Worm (Caenorhabditis elegans): Measurements from ENCODE around the gene fbxa-218.

The fbxa-218 gene

DNA sequence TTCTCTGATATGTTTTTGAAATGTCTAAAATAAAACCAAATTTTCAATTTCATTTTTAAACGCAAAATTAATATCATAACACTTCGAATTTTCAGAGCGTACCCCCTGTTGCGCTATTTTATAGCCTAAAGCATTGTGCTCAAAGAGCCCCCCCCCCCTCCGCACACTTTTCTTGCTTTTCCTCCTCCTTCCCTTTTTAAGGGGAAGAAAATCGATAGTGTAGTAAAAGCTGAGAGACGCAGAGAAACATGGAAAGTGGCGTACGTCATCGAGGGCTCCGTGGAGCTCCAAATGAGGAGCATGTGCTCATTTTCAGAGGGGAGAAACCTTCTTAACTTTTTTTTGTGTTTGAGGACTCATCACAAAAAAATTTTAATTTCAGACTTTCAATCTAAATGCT lies 36.2 kb downstream of the fbxa-218 start, which contains the start of gene cccp-1 (continued):
- TF ChIP-seq nhr-23 (tag; optimal IDR thresholded peaks at IDR 0.05) (no peak), nhr-237 (tag; optimal IDR thresholded peaks at IDR 0.05) (no peak)

DNA sequence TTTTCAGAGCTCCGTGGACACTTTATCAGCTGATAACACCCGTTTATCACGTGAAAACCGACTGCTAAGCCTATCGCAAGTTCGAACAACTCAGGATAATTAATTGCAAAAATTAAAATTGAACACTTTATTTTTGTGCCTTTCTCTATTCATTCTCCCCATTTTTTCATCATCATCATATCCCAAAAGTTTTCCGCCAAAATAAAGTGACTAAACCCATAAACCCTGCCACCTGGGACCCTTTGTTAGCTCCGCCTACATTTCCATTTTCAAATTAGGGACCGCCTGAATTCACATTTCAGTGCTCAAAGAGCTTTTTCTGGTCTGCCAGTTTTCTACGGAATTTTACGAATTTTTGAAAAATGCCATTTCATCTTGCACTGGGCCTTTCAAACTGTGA lies 48.1 kb downstream of the fbxa-218 start, which contains the start of gene arrd-16:
TSS of gene arrd-16 (plus strand) at position 301 of the 400 bp plus-strand sequence.
- no peak for TF ChIP-seq peb-1 (tag; optimal IDR thresholded peaks at IDR 0.05)
- TF ChIP-seq gmeb-1 (tag; optimal IDR thresholded peaks at IDR 0.05): no peak
- TF ChIP-seq nhr-23 (tag; optimal IDR thresholded peaks at IDR 0.05): no peak
- TF ChIP-seq Y55F3AM.14 (GFP tag; optimal IDR thresholded peaks at IDR 0.05): no peak
- no peak for TF ChIP-seq unc-39 (tag; optimal IDR thresholded peaks at IDR 0.05)
- no peak for TF ChIP-seq lin-11 (tag; optimal IDR thresholded peaks at IDR 0.05)
- no peak for TF ChIP-seq nhr-12 (tag; optimal IDR thresholded peaks at IDR 0.05)
- TF ChIP-seq lin-13 (GFP tag; optimal IDR thresholded peaks at IDR 0.05): no peak
- TF ChIP-seq sma-9 (GFP tag; optimal IDR thresholded peaks at IDR 0.05): no peak
- TF ChIP-seq sma-9 (tag; optimal IDR thresholded peaks at IDR 0.05): no peak
- no peak for TF ChIP-seq aly-2 (tag; optimal IDR thresholded peaks at IDR 0.05)

Measured in whole organism, L2 larva.